Worm (Caenorhabditis elegans) whole organism, young adult: Measurements from ENCODE around the gene Y43F8B.1.

Source experiments
- F22D6.2 ChIP-seq: sonication (generic microtip); optimal IDR thresholded peaks from 2 replicates; lab custom pipeline; 2016; ENCODE audit warnings: mild to moderate bottlenecking, missing genetic modification characterization, missing compliant biosample characterization
- F55B11.4 ChIP-seq: sonication (generic microtip); optimal IDR thresholded peaks from 2 replicates; lab custom pipeline; 2016; ENCODE audit warnings: missing compliant biosample characterization, missing genetic modification characterization, borderline replicate concordance; ENCODE audit not compliant: insufficient read depth
- madf-8 ChIP-seq: fragments of 200-800 bp; sonication (Bioruptor generic); conservative IDR thresholded peaks from 2 replicates; pipeline ENCODE4 v1.3.6; 2022; ENCODE audit warnings: missing genetic modification reagents, missing genetic modification characterization, missing compliant biosample characterization
- nhr-90 ChIP-seq: sonication (generic microtip); optimal IDR thresholded peaks from 2 replicates; lab custom pipeline; 2016; ENCODE audit warnings: missing genotype, mild to moderate bottlenecking, missing genetic modification characterization, missing compliant biosample characterization
- snpc-4 ChIP-seq, 5 experiments: fragments of 150-350 bp in 1 of 5; sonication (generic microtip) in 4 of 5; optimal IDR thresholded peaks; 2 replicates each; lab custom pipeline; 2014 to 2018; ENCODE audit warnings: missing genetic modification characterization in 5 of 5, missing biosample characterization in 3 of 5, antibody characterized with exemption in 2 of 5, mild to moderate bottlenecking in 2 of 5, missing compliant biosample characterization in 2 of 5, missing genotype in 2 of 5, moderate library complexity in 2 of 5, missing genetic modification reagents in 1 of 5

DNA sequence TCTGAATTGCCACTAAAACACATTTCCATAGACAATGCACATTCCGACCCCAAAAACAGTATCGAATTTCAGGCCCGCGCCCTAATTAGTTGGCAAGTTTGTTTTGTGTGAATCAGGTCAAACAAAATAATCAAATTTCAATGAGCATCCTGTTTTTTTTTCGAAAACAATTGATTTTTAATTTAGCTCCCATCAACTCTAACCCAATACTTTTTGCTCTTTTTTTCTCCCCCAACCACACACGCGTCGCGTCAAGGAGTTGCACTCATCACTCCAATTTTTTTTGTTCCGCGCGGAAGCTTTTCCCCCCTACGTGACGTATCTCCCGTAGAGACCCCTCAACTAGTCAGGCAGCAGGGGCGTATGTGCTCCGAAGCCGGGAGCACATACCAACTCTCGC, 44.6 kb downstream of the Y43F8B.1 start:
- TF ChIP-seq F55B11.4 (tag; lab: Kevin White, UChicago) (no peak), F22D6.2 (no peak), nhr-90 (no peak), snpc-4 (GFP tag; optimal IDR thresholded peaks at IDR 0.05; lab: Kevin White, UChicago) (no peak), snpc-4 (tag; optimal IDR thresholded peaks at IDR 0.05; lab: Kevin White, UChicago) (no peak), madf-8 (no peak)
